Worm (Caenorhabditis elegans) whole organism, mixed stage, embryonic: ENCODE results near the gene ska-3.

ENCODE experiments used
- ces-1 ChIP-seq: fragments of 150-350 bp; optimal IDR thresholded peaks from 2 replicates; lab custom pipeline; 2014; ENCODE audit warnings: missing biosample characterization, missing genetic modification reagents, missing genetic modification characterization
- ham-2 ChIP-seq: fragments of 200-800 bp; sonication (Bioruptor generic); optimal IDR thresholded peaks from 2 replicates; lab custom pipeline; 2018; ENCODE audit warnings: mild to moderate bottlenecking, missing genetic modification characterization, missing compliant biosample characterization
- lsy-2 ChIP-seq: fragments of 150-350 bp; optimal IDR thresholded peaks from 2 replicates; lab custom pipeline; 2014; ENCODE audit warnings: missing biosample characterization, missing genetic modification characterization
- pha-4 ChIP-seq: fragments of 150-350 bp; optimal IDR thresholded peaks from 2 replicates; lab custom pipeline; 2018; ENCODE audit warnings: missing biosample characterization, missing genetic modification reagents, missing genetic modification characterization
- zip-8 ChIP-seq: fragments of 150-350 bp; optimal IDR thresholded peaks from 2 replicates; lab custom pipeline; 2014; ENCODE audit warnings: missing biosample characterization, missing genetic modification characterization
- ztf-11 ChIP-seq: fragments of 150-350 bp; optimal IDR thresholded peaks from 2 replicates; lab custom pipeline; 2014; ENCODE audit warnings: missing biosample characterization, missing genetic modification characterization

The ska-3 gene

DNA sequence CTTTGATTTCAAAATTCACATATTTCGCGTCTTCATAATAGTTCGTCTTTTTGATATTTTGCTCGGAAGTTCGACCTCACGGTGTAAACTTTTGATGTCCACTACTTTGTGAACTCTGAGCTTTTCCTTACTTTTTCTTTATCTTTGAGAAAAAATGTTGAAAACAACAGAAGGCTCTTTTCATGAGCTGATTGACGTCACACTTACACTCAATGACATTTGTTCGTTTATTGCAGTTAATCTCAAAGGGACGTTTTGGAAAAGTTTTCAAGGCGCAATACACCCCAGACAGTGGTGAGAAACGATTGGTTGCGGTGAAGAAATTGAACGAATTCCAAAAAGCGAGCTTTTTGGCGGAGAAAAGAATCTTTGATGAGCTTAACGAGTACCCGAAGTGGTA is 49.6 kb downstream of the ska-3 start:
- TF ChIP-seq ztf-11 (tag; lab: Kevin White, UChicago) (no peak), ces-1 (GFP tag; lab: Kevin White, UChicago) (no peak), ham-2 (GFP tag; lab: Kevin White, UChicago) (no peak), lsy-2 (tag; lab: Kevin White, UChicago) (no peak), zip-8 (tag; lab: Kevin White, UChicago) (no peak), pha-4 (no peak)
- TF ChIP-seq, all 35 proteins: peak for 0
